Fruit fly (Drosophila melanogaster): Measurements from ENCODE around the gene RnpS1.

RnpS1 gene

DNA sequence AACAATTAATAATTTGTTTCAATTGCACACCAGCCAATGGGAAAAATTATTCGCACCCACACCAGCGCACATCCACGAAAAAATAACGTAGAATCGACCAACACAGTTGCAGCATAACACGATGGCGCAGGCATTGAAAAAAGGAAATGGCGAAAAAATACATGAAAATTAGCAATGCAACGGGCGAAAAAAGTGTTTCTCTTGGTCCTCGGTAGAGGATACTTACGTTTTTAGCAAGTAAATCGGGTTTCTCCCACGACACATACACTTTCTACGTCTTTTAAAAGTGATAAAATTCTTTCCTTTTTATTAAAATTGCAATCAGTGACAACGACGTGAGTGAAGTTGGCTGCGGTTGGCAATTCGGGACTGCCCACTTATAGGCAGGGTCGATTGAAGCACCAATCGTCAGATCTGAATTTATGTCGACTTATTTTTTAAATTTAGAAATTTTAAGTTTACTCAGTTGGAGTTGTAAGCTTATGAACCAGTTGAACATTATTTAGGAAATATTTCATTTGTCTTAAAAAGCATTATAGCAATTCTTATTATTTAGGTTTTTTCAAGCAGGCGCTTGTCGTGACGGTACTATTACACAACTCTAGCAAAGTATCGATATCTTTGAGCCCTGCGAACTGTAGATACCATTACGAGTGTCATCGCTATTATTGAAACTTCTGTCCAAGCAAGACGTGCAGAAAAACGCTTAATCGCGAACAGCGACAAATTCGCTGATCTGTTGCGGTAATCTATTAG, 25.7 kb downstream of the RnpS1 start, which contains the start of the genes Kap-alpha3 and Son (continued):
- peak; percentile 85 for TF ChIP-seq Hmx (GFP tag; optimal IDR thresholded peaks at IDR 0.05)
- peak; percentile 85 for TF ChIP-seq hbn (GFP tag; IDR thresholded peaks at IDR 0.05; ENCODE audit: partially characterized antibody)
- peak; percentile 96 for TF ChIP-seq Max (GFP tag; optimal IDR thresholded peaks at IDR 0.05)
- TF ChIP-seq en (GFP tag; optimal IDR thresholded peaks at IDR 0.05), result peak; percentile 85
- peak; percentile 95 for TF ChIP-seq HmgZ (tag; optimal IDR thresholded peaks at IDR 0.05)
- TF ChIP-seq CkIIα-i1 (GFP tag; IDR thresholded peaks at IDR 0.05), result no peak
- peak; percentile 74 for TF ChIP-seq Oaz (GFP tag; IDR thresholded peaks at IDR 0.05)
- TF ChIP-seq Nf-YA (GFP tag; IDR thresholded peaks at IDR 0.05), result peak; percentile 61; the same call in 1 of the 2 replicates
- TF ChIP-seq CG17328 (GFP tag; IDR thresholded peaks at IDR 0.05), result peak; percentile 89
- peak; percentile 76 for TF ChIP-seq exex (tag; optimal IDR thresholded peaks at IDR 0.05)
- peak; percentile 79 for TF ChIP-seq Ssrp (tag; optimal IDR thresholded peaks at IDR 0.05)
- TF ChIP-seq tio (GFP tag; optimal IDR thresholded peaks at IDR 0.05), result peak; percentile 90
- TF ChIP-seq Gsc (GFP tag; IDR thresholded peaks at IDR 0.05), result peak; percentile 35; the same call in 1 of the 2 replicates
- peak; percentile 91 for TF ChIP-seq CG12744 (GFP tag; optimal IDR thresholded peaks at IDR 0.05)
- TF ChIP-seq gce (GFP tag; IDR thresholded peaks at IDR 0.05), result peak; percentile 83
- TF ChIP-seq CG14860 (GFP tag; IDR thresholded peaks at IDR 0.05; ENCODE audit: partially characterized antibody), result peak; percentile 81
- peak; percentile 82 for TF ChIP-seq tx (GFP tag; optimal IDR thresholded peaks at IDR 0.05)
- TF ChIP-seq Sry-β (GFP tag; optimal IDR thresholded peaks at IDR 0.05), result peak; percentile 89
- TF ChIP-seq nerfin-2 (GFP tag; IDR thresholded peaks at IDR 0.05; ENCODE audit: partially characterized antibody), result peak; percentile 65
- peak; percentile 87 for TF ChIP-seq disco-r (GFP tag; optimal IDR thresholded peaks at IDR 0.05)
- peak; percentile 83 for TF ChIP-seq ac (GFP tag; optimal IDR thresholded peaks at IDR 0.05)
- TF ChIP-seq BtbVII (GFP tag; optimal IDR thresholded peaks at IDR 0.05), result peak; percentile 92
- peak; percentile 89 for TF ChIP-seq CG4404 (GFP tag; IDR thresholded peaks at IDR 0.05)
- TF ChIP-seq Meics (GFP tag; optimal IDR thresholded peaks at IDR 0.05), result peak; percentile 95
- TF ChIP-seq D19A (tag; optimal IDR thresholded peaks at IDR 0.05), result peak; percentile 69
- TF ChIP-seq Mad (GFP tag; optimal IDR thresholded peaks at IDR 0.05), result peak; percentile 96
- TF ChIP-seq CG6689 (GFP tag; IDR thresholded peaks at IDR 0.05), result peak; percentile 83
- peak; percentile 90 for TF ChIP-seq CG7786 (GFP tag; optimal IDR thresholded peaks at IDR 0.05)
- TF ChIP-seq CG17568 (GFP tag; optimal IDR thresholded peaks at IDR 0.05), result peak; percentile 88
- TF ChIP-seq vfl (GFP tag; optimal IDR thresholded peaks at IDR 0.05), result peak; percentile 88
- peak; percentile 88 for TF ChIP-seq Chrac-16 (GFP tag; optimal IDR thresholded peaks at IDR 0.05)
- peak; percentile 78 for TF ChIP-seq org-1 (GFP tag; optimal IDR thresholded peaks at IDR 0.05)
- peak; percentile 83 for TF ChIP-seq az2 (GFP tag; optimal IDR thresholded peaks at IDR 0.05)
- peak; percentile 76 for TF ChIP-seq Six4 (GFP tag; optimal IDR thresholded peaks at IDR 0.05)
- peak; percentile 77; the same call in 2 of the 3 replicates for TF ChIP-seq jigr1 (GFP tag; IDR thresholded peaks at IDR 0.05)
- TF ChIP-seq NC2α (GFP tag; optimal IDR thresholded peaks at IDR 0.05), result peak; percentile 88
- TF ChIP-seq CG3407 (GFP tag; optimal IDR thresholded peaks at IDR 0.05), result peak; percentile 93
- TF ChIP-seq wek (GFP tag; optimal IDR thresholded peaks at IDR 0.05), result peak; percentile 90
- peak; percentile 72 for TF ChIP-seq CG7928 (GFP tag; optimal IDR thresholded peaks at IDR 0.05)
- no peak for TF ChIP-seq hth (optimal IDR thresholded peaks at IDR 0.05)
- peak; percentile 82; the same call in 2 of the 3 replicates for TF ChIP-seq otp (GFP tag; IDR thresholded peaks at IDR 0.05)
- peak; percentile 92 for TF ChIP-seq maf-S (GFP tag; optimal IDR thresholded peaks at IDR 0.05)
- no peak for TF ChIP-seq CG8478 (optimal IDR thresholded peaks at IDR 0.05)
- TF ChIP-seq Elba2 (GFP tag; optimal IDR thresholded peaks at IDR 0.05), result peak; percentile 5
- peak; percentile 75 for TF ChIP-seq CG2129 (GFP tag; IDR thresholded peaks at IDR 0.05; ENCODE audit: partially characterized antibody)
- TF ChIP-seq bowl (GFP tag; IDR thresholded peaks at IDR 0.05), result peak; percentile 49; the same call in 1 of the 2 replicates
- peak; percentile 77 for TF ChIP-seq rib (GFP tag; IDR thresholded peaks at IDR 0.05)
- peak; percentile 96 for TF ChIP-seq zfh2 (GFP tag; optimal IDR thresholded peaks at IDR 0.05)
- peak; percentile 98 for TF ChIP-seq CG12659 (GFP tag; optimal IDR thresholded peaks at IDR 0.05)
- TF ChIP-seq CG3995 (GFP tag; optimal IDR thresholded peaks at IDR 0.05), result peak; percentile 91
